Fruit fly (Drosophila melanogaster): Measurements from ENCODE around the gene Hcs.
A peak's percentile ranks its signal among the peaks of the same experiment; 100 is the strongest.

Hcs gene

DNA sequence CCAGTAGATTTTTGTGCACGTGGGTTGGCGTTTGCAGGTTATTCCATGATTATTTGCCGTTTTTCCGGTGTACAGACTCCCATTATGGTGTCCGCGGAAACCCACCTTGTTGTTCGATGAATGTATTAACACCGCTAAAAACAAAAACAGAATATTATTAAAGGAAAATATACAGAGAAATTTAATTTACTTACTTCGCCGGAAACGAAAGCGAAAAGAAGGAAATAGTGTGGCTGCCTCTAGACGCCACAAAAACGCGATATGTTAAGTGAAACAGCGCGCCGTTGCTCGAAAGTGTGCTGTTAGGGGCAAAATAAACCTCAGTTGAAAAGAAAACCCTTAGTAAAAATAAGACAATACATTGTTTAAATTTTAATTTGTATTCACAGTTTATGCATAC lies 7.8 kb upstream of the Hcs start, which contains the start of gene RpL35A (continued):
- TF ChIP-seq CG10209 (GFP tag; optimal IDR thresholded peaks at IDR 0.05) (peak; percentile 60), CG7839 (tag; optimal IDR thresholded peaks at IDR 0.05) (peak; percentile 65), CG16779 (GFP tag; IDR thresholded peaks at IDR 0.05) (no peak), twi (tag; optimal IDR thresholded peaks at IDR 0.05) (peak; percentile 46), CG18619 (GFP tag; optimal IDR thresholded peaks at IDR 0.05) (peak; percentile 82), YL-1 (GFP tag; optimal IDR thresholded peaks at IDR 0.05) (peak; percentile 94), CG5180 (GFP tag; optimal IDR thresholded peaks at IDR 0.05) (no peak), jumu (GFP tag; optimal IDR thresholded peaks at IDR 0.05) (no peak), MBD-R2 (GFP tag; IDR thresholded peaks at IDR 0.05) (peak; percentile 32; the same call in 1 of the 2 replicates), CG7987 (GFP tag; optimal IDR thresholded peaks at IDR 0.05) (peak; percentile 94), CG1832 (GFP tag; optimal IDR thresholded peaks at IDR 0.05) (no peak), CG5245 (GFP tag; optimal IDR thresholded peaks at IDR 0.05) (peak; percentile 26), jing (GFP tag; optimal IDR thresholded peaks at IDR 0.05) (no peak), ttk (GFP tag; IDR thresholded peaks at IDR 0.05) (peak; percentile 40; the same call in 1 of the 2 replicates), CG43689 (GFP tag; IDR thresholded peaks at IDR 0.05) (no peak), CG17912 (GFP tag; optimal IDR thresholded peaks at IDR 0.05) (peak; percentile 90), sob (GFP tag; IDR thresholded peaks at IDR 0.05) (peak; percentile 69), fd96Cb (tag; optimal IDR thresholded peaks at IDR 0.05) (no peak), zf30C (GFP tag; optimal IDR thresholded peaks at IDR 0.05) (peak; percentile 58), zen (tag; optimal IDR thresholded peaks at IDR 0.05) (peak; percentile 50), inv (GFP tag; IDR thresholded peaks at IDR 0.05; ENCODE audit: partially characterized antibody) (no peak), Bgb (GFP tag; IDR thresholded peaks at IDR 0.05; ENCODE audit: partially characterized antibody) (no peak), Spps (tag; optimal IDR thresholded peaks at IDR 0.05) (peak; percentile 50), dysf (GFP tag; IDR thresholded peaks at IDR 0.05) (no peak; the same call in 2 of the 3 replicates), ro (GFP tag; IDR thresholded peaks at IDR 0.05) (no peak), Ets65A (GFP tag) (peak; percentile 70), ham (GFP tag; IDR thresholded peaks at IDR 0.05) (no peak), CG4707 (GFP tag; optimal IDR thresholded peaks at IDR 0.05) (peak; percentile 87), CG14860 (GFP tag; IDR thresholded peaks at IDR 0.05; ENCODE audit: partially characterized antibody) (no peak), Xrp1 (GFP tag; IDR thresholded peaks at IDR 0.05) (no peak; the same call in 1 of the 2 replicates), br (optimal IDR thresholded peaks at IDR 0.05) (no peak), Ravus (GFP tag; IDR thresholded peaks at IDR 0.05) (no peak), HmgD (GFP tag; optimal IDR thresholded peaks at IDR 0.05) (no peak), CG13624 (GFP tag; optimal IDR thresholded peaks at IDR 0.05) (peak; percentile 61), sqz (GFP tag; optimal IDR thresholded peaks at IDR 0.05) (no peak), Nf-YB (GFP tag; optimal IDR thresholded peaks at IDR 0.05) (peak; percentile 61), CG18476 (GFP tag; optimal IDR thresholded peaks at IDR 0.05) (peak; percentile 26), CG2116 (GFP tag; optimal IDR thresholded peaks at IDR 0.05) (no peak), croc (GFP tag; conservative IDR thresholded peaks at IDR 0.05) (no peak), Dp (GFP tag; optimal IDR thresholded peaks at IDR 0.05) (peak; percentile 43), abd-A (tag; optimal IDR thresholded peaks at IDR 0.05) (no peak), cato (GFP tag; optimal IDR thresholded peaks at IDR 0.05; ENCODE audit: borderline replicate concordance) (no peak), Hr78 (GFP tag; optimal IDR thresholded peaks at IDR 0.05) (no peak), fu2 (GFP tag; optimal IDR thresholded peaks at IDR 0.05) (peak; percentile 19), Hsf (GFP tag; optimal IDR thresholded peaks at IDR 0.05) (peak; percentile 72), Hr51 (GFP tag; optimal IDR thresholded peaks at IDR 0.05) (peak; percentile 63), knrl (GFP tag; IDR thresholded peaks at IDR 0.05; ENCODE audit: partially characterized antibody) (no peak), PHDP (tag; optimal IDR thresholded peaks at IDR 0.05) (peak; percentile 79), chinmo (GFP tag; IDR thresholded peaks at IDR 0.05; ENCODE audit: partially characterized antibody) (no peak), CG1024 (GFP tag; IDR thresholded peaks at IDR 0.05) (peak; percentile 56; the same call in 1 of the 2 replicates)

All from whole organism, embryonic.